Worm (Caenorhabditis elegans) whole organism, L2 larva: ENCODE results near the gene Y54H5A.2.

ENCODE experiments used
- elt-3 ChIP-seq: sonication (generic microtip); optimal IDR thresholded peaks from 2 replicates; lab custom pipeline; 2017; ENCODE audit warnings: missing biosample characterization, missing genetic modification characterization
- fos-1 ChIP-seq: fragments of 150-350 bp; optimal IDR thresholded peaks from 2 replicates; lab custom pipeline; 2014; ENCODE audit warnings: missing biosample characterization, missing genetic modification characterization
- lin-39 ChIP-seq: fragments of 150-350 bp; optimal IDR thresholded peaks from 2 replicates; lab custom pipeline; 2014; ENCODE audit warnings: missing biosample characterization, missing genetic modification reagents, missing genetic modification characterization
- nhr-11 ChIP-seq: fragments of 150-350 bp; optimal IDR thresholded peaks from 2 replicates; lab custom pipeline; 2014; ENCODE audit warnings: missing biosample characterization, missing genetic modification characterization
- nhr-237 ChIP-seq: fragments of 150-350 bp; optimal IDR thresholded peaks from 2 replicates; lab custom pipeline; 2014; ENCODE audit warnings: missing biosample characterization, missing genetic modification characterization
- skn-1 ChIP-seq: sonication (generic microtip); optimal IDR thresholded peaks from 2 replicates; lab custom pipeline; 2017; ENCODE audit warnings: missing biosample characterization, missing genetic modification characterization
- snpc-4 ChIP-seq: fragments of 150-350 bp; optimal IDR thresholded peaks from 2 replicates; lab custom pipeline; 2014; ENCODE audit warnings: missing biosample characterization, missing genetic modification characterization
- zag-1 ChIP-seq: fragments of 150-350 bp; optimal IDR thresholded peaks from 2 replicates; lab custom pipeline; 2014; ENCODE audit warnings: missing biosample characterization, missing genetic modification characterization

ce11 chrIII:5180588-5180987, 31.2 kb upstream of the Y54H5A.2 start:
- TF ChIP-seq lin-39 (no peak), snpc-4 (tag; lab: Kevin White, UChicago) (no peak), zag-1 (tag; lab: Kevin White, UChicago) (no peak), nhr-11 (tag; lab: Kevin White, UChicago) (no peak), elt-3 (tag; lab: Kevin White, UChicago) (no peak), nhr-237 (tag; lab: Kevin White, UChicago) (no peak), skn-1 (tag; lab: Kevin White, UChicago) (no peak), fos-1 (tag; lab: Kevin White, UChicago) (peak; percentile 51)
